Fruit fly (Drosophila melanogaster) whole organism: ENCODE results near the gene NimC2.

Experiments
- CG8478 ChIP-seq: fragments of >200 bp; optimal IDR thresholded peaks from 2 replicates; lab custom pipeline; 2018; ENCODE audit warnings: inconsistent platforms
- Dll ChIP-seq: fragments of >200 bp; optimal IDR thresholded peaks from 2 replicates; lab custom pipeline; 2017
- EcR ChIP-seq, 2 experiments: fragments of >200 bp; optimal IDR thresholded peaks; 2 replicates each; lab custom pipeline; 2017; ENCODE audit warnings: missing biosample characterization in 2 of 2, missing genetic modification characterization in 2 of 2, missing genetic modification reagents in 2 of 2
- pan ChIP-seq: fragments of >200 bp; optimal IDR thresholded peaks from 2 replicates; lab custom pipeline; 2017
- psq ChIP-seq: fragments of >200 bp; optimal IDR thresholded peaks from 2 replicates; lab custom pipeline; 2017
- usp ChIP-seq: fragments of >200 bp; optimal IDR thresholded peaks from 2 replicates; lab custom pipeline; 2017; ENCODE audit warnings: missing biosample characterization, missing genetic modification characterization, mixed read lengths

The NimC2 gene

dm6 chr2L:13979826-13980225 is at the start of gene NimC2:
TSS of gene NimC2 (plus strand) at chr2L:13980126.
- TF ChIP-seq pan (lab: Kevin White, UChicago): no peak

DNA sequence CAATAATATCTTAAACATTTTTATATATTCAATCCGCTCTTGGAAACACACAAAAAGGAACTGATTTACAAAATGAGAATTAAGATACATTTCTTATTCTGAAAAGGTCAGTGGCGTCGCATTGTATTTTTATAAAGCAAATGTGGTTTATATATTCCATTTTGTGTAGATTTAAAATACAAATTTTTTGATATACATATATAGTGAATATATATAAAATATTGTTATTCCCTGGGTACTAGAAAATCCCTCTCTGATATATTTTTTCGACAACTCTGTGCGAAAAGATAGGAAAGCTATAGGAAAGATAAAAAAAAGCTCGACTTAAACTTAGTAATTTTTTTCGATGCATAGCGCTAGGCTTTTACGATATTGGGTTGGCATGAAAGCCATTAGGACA is 48.6 kb upstream of the NimC2 start, which contains the start of gene CG42711:
Gene CG42711 (minus strand): TSS at position 45 of the 400 bp plus-strand sequence.
- no peak for TF ChIP-seq Dll
- no peak for TF ChIP-seq CG8478
- no peak for TF ChIP-seq psq (lab: Kevin White, UChicago)
- TF ChIP-seq EcR (GFP tag; optimal IDR thresholded peaks at IDR 0.05; lab: Kevin White, UChicago): no peak
- TF ChIP-seq usp (GFP tag; lab: Kevin White, UChicago): no peak
- TF ChIP-seq pan (lab: Kevin White, UChicago): no peak

DNA sequence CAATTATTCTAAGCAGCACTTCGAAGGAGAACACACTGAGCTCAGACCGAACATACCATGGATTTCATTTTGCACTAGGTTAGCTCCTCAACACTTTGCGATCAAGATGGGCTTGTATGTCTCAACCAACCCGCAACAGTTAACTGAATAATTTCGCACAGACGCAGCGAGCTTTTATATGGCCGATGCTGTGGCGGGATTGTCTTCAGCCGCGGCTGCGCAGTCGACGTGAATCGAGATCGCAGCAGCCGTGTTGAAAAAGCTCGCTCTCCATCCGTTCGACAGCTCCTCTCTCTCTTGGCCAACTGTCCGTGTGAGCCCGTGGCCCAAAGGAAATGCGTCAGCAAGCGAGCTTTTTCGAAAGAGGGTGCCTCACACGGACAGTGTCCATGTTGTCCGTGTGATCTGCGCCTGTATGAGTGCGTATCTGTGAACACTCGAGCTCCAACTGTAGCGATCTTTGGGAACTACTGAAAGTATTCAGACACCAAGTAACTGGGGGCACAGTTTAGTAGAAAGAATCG is 45.3 kb upstream of the NimC2 start, which contains the start of gene Vajk2:
Gene Vajk2 (minus strand): TSS at position 151 of the 524 bp plus-strand sequence.
- TF ChIP-seq usp (GFP tag; lab: Kevin White, UChicago) (no peak), Dll (no peak), psq (lab: Kevin White, UChicago) (no peak), CG8478 (no peak), EcR (GFP tag; optimal IDR thresholded peaks at IDR 0.05; lab: Kevin White, UChicago) (no peak), pan (lab: Kevin White, UChicago) (no peak)

dm6 chr2L:13947476-13947875 is 32.5 kb upstream of the NimC2 start, which contains the start of gene Vajk3:
TSS of gene Vajk3 (minus strand) at chr2L:13947476.
- TF ChIP-seq usp (GFP tag; lab: Kevin White, UChicago) (no peak), EcR (GFP tag; optimal IDR thresholded peaks at IDR 0.05; lab: Kevin White, UChicago) (no peak), pan (lab: Kevin White, UChicago) (no peak), CG8478 (no peak), Dll (no peak), psq (lab: Kevin White, UChicago) (no peak)

DNA sequence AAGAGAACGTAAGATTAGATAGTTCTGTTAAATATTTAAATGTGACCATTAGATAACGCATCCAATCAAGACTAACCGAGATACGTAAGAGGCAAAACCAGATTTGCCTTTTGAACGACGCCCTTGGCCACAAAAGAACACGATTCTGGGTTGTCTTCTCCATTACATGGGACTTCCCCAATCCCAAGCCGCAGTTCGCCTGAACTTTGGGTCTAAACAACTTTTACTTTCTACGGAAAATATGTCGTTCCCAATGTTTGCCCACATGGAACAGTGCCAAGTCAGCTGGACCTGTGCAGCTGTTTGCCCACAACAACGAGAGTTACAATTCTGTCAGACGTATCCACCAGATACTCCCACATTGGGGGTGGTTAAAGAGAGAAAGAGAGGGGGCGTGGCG is 30.1 kb upstream of the NimC2 start:
- TF ChIP-seq EcR (GFP tag; optimal IDR thresholded peaks at IDR 0.05; lab: Kevin White, UChicago) (no peak), usp (GFP tag; lab: Kevin White, UChicago) (no peak), CG8478 (no peak), Dll (no peak), psq (lab: Kevin White, UChicago) (no peak), pan (lab: Kevin White, UChicago) (no peak)

- no peak for TF ChIP-seq usp (GFP tag; lab: Kevin White, UChicago)
- peak; percentile 94 for TF ChIP-seq pan (lab: Kevin White, UChicago)
Measured at dm6 chr2L:13955775-13956174, 24.2 kb upstream of the NimC2 start.

DNA sequence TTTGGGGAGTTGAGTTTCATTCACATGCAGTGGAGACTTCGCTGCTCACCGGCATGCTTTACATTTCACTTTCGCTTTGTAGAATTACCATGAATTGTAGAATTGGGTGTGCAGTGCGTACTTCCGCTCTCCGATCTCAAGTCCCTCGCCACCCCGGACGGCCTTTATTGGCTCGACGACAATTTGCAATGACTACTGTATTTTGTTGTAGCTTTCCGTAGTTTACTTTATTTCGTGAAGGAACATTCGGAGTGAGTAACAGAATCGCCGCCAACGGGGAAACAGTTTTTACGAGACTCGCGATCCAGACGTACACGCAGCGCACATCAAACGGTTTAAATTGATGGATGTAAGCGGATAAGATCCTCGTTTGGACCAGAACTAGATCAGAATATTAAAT is 22.7 kb upstream of the NimC2 start, which contains the start of gene NimA:
Gene NimA (plus strand): TSS at position 301 of the 400 bp plus-strand sequence.
- TF ChIP-seq Dll (no peak), EcR (GFP tag; optimal IDR thresholded peaks at IDR 0.05; lab: Kevin White, UChicago) (no peak), usp (GFP tag; lab: Kevin White, UChicago) (no peak), CG8478 (no peak), psq (lab: Kevin White, UChicago) (no peak), pan (lab: Kevin White, UChicago) (no peak)

- TF ChIP-seq psq (lab: Kevin White, UChicago) (no peak), usp (GFP tag; lab: Kevin White, UChicago) (no peak), pan (lab: Kevin White, UChicago) (no peak), Dll (no peak), CG8478 (no peak), EcR (GFP tag; optimal IDR thresholded peaks at IDR 0.05; lab: Kevin White, UChicago) (no peak)
Measured at dm6 chr2L:13960399-13960798, 19.5 kb upstream of the NimC2 start.

dm6 chr2L:13963467-13964122 is 16.3 kb upstream of the NimC2 start, which contains the start of gene NimB1:
TSS of gene NimB1 (plus strand) at chr2L:13963507.
- TF ChIP-seq psq (lab: Kevin White, UChicago) (no peak), EcR (GFP tag; optimal IDR thresholded peaks at IDR 0.05; lab: Kevin White, UChicago) (no peak), usp (GFP tag; lab: Kevin White, UChicago) (no peak), Dll (no peak)

DNA sequence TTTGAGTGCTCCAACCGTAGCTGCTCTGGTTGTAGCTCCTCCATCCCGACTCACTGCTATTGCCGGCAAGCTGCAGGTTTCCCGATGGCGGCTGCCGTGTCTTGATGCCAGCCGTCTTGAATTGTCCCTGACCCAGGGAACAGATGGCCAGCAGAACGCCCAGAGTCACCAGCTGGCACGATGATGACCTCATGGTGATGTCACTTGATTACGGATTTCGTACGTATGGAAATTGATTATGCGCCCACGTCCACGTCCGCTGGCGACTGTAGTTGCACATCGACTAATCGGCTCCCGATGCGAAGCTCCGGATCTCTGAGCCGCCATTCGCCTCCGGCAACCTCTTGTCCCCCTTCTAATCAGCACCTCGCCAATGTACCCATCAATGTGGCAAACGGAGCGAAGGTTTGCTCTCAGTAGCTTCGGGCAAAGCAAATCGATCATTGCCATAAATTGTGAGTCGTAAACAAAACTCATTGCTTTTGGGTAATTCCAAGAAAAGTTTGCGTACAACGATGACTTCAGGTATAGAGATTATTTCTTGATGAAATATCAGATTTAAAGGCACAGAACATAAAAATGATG is 13.1 kb upstream of the NimC2 start, which contains the start of gene NimB2:
Gene NimB2 (minus strand): TSS at position 287 of the 585 bp plus-strand sequence.
- TF ChIP-seq Dll (no peak), usp (GFP tag; lab: Kevin White, UChicago) (no peak), pan (lab: Kevin White, UChicago) (no peak), EcR (GFP tag; optimal IDR thresholded peaks at IDR 0.05; lab: Kevin White, UChicago) (no peak), CG8478 (no peak), psq (lab: Kevin White, UChicago) (no peak)

- no peak for TF ChIP-seq CG8478
Measured at dm6 chr2L:13967846-13968350, 12.0 kb upstream of the NimC2 start, which contains the start of gene NimB3. TSS of gene NimB3 (minus strand) at chr2L:13967985.

- TF ChIP-seq pan (lab: Kevin White, UChicago) (no peak), usp (GFP tag; lab: Kevin White, UChicago) (no peak), EcR (GFP tag; optimal IDR thresholded peaks at IDR 0.05; lab: Kevin White, UChicago) (no peak), Dll (no peak), psq (lab: Kevin White, UChicago) (no peak), CG8478 (no peak)
Measured at dm6 chr2L:13969876-13970275, 10.1 kb upstream of the NimC2 start, which contains the start of the genes NimB4 and NimB5. TSS of gene NimB4 (minus strand) at chr2L:13969976. TSS of gene NimB5 (plus strand) at chr2L:13970177.
